Worm (Caenorhabditis elegans) whole organism, L4 larva: ENCODE data around the gene srab-8.

Source experiments
- F10B5.3 ChIP-seq: sonication (generic microtip); optimal IDR thresholded peaks from 2 replicates; lab custom pipeline; 2016; ENCODE audit warnings: mild to moderate bottlenecking, missing genetic modification characterization, missing compliant biosample characterization
- T20F7.1 ChIP-seq: fragments of 200-800 bp; sonication (Bioruptor generic); optimal IDR thresholded peaks from 2 replicates; lab custom pipeline; 2018; ENCODE audit warnings: mild to moderate bottlenecking, missing genetic modification characterization, missing compliant biosample characterization
- Y105C5A.15 ChIP-seq: fragments of 200-800 bp; sonication (Bioruptor generic); IDR thresholded peaks from 2 replicates; pipeline ENCODE4 v1.3.6; 2022; ENCODE audit warnings: missing genetic modification characterization, missing compliant biosample characterization
- aly-2 ChIP-seq: sonication (generic microtip); optimal IDR thresholded peaks from 2 replicates; lab custom pipeline; 2018; ENCODE audit warnings: missing biosample characterization, missing genetic modification characterization
- arid-1 ChIP-seq: fragments of 200-800 bp; sonication (Bioruptor generic); conservative IDR thresholded peaks from 2 replicates; pipeline ENCODE4 v1.3.6; 2022; ENCODE audit warnings: missing genetic modification reagents, missing genetic modification characterization, missing compliant biosample characterization
- attf-4 ChIP-seq: sonication (generic microtip); optimal IDR thresholded peaks from 3 replicates; lab custom pipeline; 2017; ENCODE audit warnings: missing biosample characterization, missing genetic modification characterization
- ceh-44 ChIP-seq: fragments of 200-800 bp; sonication (Bioruptor generic); IDR thresholded peaks from 2 replicates; pipeline ENCODE4 v1.3.6; 2022; ENCODE audit warnings: missing genetic modification reagents, missing genetic modification characterization, missing compliant biosample characterization
- cey-2 ChIP-seq: sonication (generic microtip); optimal IDR thresholded peaks from 3 replicates; lab custom pipeline; 2017; ENCODE audit warnings: missing genetic modification characterization, mild to moderate bottlenecking, missing compliant biosample characterization, antibody characterized with exemption, borderline replicate concordance; ENCODE audit not compliant: insufficient read depth
- daf-19 ChIP-seq: fragments of 200-800 bp; sonication (Bioruptor generic); conservative IDR thresholded peaks from 2 replicates; pipeline ENCODE4 v1.3.6; 2022; ENCODE audit warnings: missing genetic modification characterization, missing compliant biosample characterization
- daf-8 ChIP-seq: fragments of 200-800 bp; sonication (Bioruptor generic); IDR thresholded peaks from 2 replicates; pipeline ENCODE4 v1.3.6; 2022; ENCODE audit warnings: missing genetic modification characterization, missing compliant biosample characterization
- dmd-8 ChIP-seq: fragments of 200-800 bp; sonication (Bioruptor generic); IDR thresholded peaks from 2 replicates; pipeline ENCODE4 v1.3.6; 2022; ENCODE audit warnings: missing genetic modification characterization, missing compliant biosample characterization
- dmd-9 ChIP-seq: fragments of 200-800 bp; sonication (Bioruptor generic); IDR thresholded peaks from 2 replicates; pipeline ENCODE4 v1.3.6; 2022; ENCODE audit warnings: missing genetic modification reagents, missing genetic modification characterization, missing compliant biosample characterization
- fos-1 ChIP-seq: fragments of 150-350 bp; optimal IDR thresholded peaks from 2 replicates; lab custom pipeline; 2014; ENCODE audit warnings: missing biosample characterization, missing genetic modification characterization
- hlh-30 ChIP-seq: sonication (generic microtip); optimal IDR thresholded peaks from 2 replicates; lab custom pipeline; 2017; ENCODE audit warnings: antibody characterized with exemption, mild to moderate bottlenecking, missing genetic modification characterization, missing compliant biosample characterization; ENCODE audit not compliant: insufficient read depth
- hmg-1.1 ChIP-seq: fragments of 200-800 bp; sonication (Bioruptor generic); IDR thresholded peaks from 2 replicates; pipeline ENCODE4 v1.3.6; 2022; ENCODE audit warnings: missing genetic modification reagents, missing genetic modification characterization, missing compliant biosample characterization
- jun-1 ChIP-seq: fragments of 150-350 bp; optimal IDR thresholded peaks from 2 replicates; lab custom pipeline; 2014; ENCODE audit warnings: missing biosample characterization, missing genetic modification reagents, missing genetic modification characterization
- lim-7 ChIP-seq: fragments of 200-800 bp; sonication (Bioruptor generic); IDR thresholded peaks from 2 replicates; pipeline ENCODE4 v1.3.6; 2022; ENCODE audit warnings: missing genetic modification characterization, missing compliant biosample characterization
- lin-1 ChIP-seq: fragments of 200-800 bp; sonication (Bioruptor generic); IDR thresholded peaks from 2 replicates; pipeline ENCODE4 v1.3.6; 2022; ENCODE audit warnings: missing genetic modification reagents, missing genetic modification characterization, missing compliant biosample characterization
- lin-15B ChIP-seq: fragments of 150-350 bp; sonication (generic microtip); optimal IDR thresholded peaks from 3 replicates; lab custom pipeline; 2014; ENCODE audit warnings: missing biosample characterization, missing genetic modification characterization
- lin-29 ChIP-seq: fragments of 200-800 bp; sonication (Bioruptor generic); IDR thresholded peaks from 2 replicates; pipeline ENCODE4 v1.3.6; 2022; ENCODE audit warnings: missing genetic modification reagents, missing genetic modification characterization, missing compliant biosample characterization
- lsy-2 ChIP-seq, 2 experiments: fragments of 150-350 bp in 1 of 2; sonication (generic microtip) in 1 of 2; optimal IDR thresholded peaks; 2 replicates each; lab custom pipeline; 2014 to 2017; ENCODE audit warnings: missing biosample characterization in 2 of 2, missing genetic modification characterization in 2 of 2
- madf-5 ChIP-seq, 2 experiments: fragments of 200-800 bp; sonication (Bioruptor generic); IDR thresholded peaks; 2 replicates each; pipeline ENCODE4 v1.3.6; 2022; ENCODE audit warnings: missing compliant biosample characterization in 2 of 2, missing genetic modification characterization in 2 of 2
- mdt-29 ChIP-seq: fragments of 200-800 bp; sonication (Bioruptor generic); IDR thresholded peaks from 2 replicates; pipeline ENCODE4 v1.3.6; 2022; ENCODE audit warnings: missing genetic modification reagents, missing genetic modification characterization, missing compliant biosample characterization
- mes-2 ChIP-seq: sonication (generic microtip); optimal IDR thresholded peaks from 2 replicates; lab custom pipeline; 2016; ENCODE audit warnings: missing genotype, mild to moderate bottlenecking, missing genetic modification characterization, missing compliant biosample characterization; ENCODE audit not compliant: poor library complexity, severe bottlenecking
- mxl-2 ChIP-seq: fragments of 200-800 bp; sonication (Bioruptor generic); conservative IDR thresholded peaks from 2 replicates; pipeline ENCODE4 v1.3.6; 2022; ENCODE audit warnings: missing genetic modification reagents, missing genetic modification characterization, missing compliant biosample characterization
- mxl-3 ChIP-seq: fragments of 200-800 bp; sonication (Bioruptor generic); optimal IDR thresholded peaks from 2 replicates; lab custom pipeline; 2018; ENCODE audit warnings: mild to moderate bottlenecking, missing genetic modification characterization, missing compliant biosample characterization
- nhr-102 ChIP-seq: sonication (generic microtip); optimal IDR thresholded peaks from 2 replicates; lab custom pipeline; 2016; ENCODE audit warnings: mild to moderate bottlenecking, missing genetic modification characterization, moderate library complexity, missing compliant biosample characterization
- nhr-77 ChIP-seq: fragments of 150-350 bp; optimal IDR thresholded peaks from 2 replicates; lab custom pipeline; 2014; ENCODE audit warnings: missing biosample characterization, missing genetic modification characterization
- php-3 ChIP-seq: fragments of 200-800 bp; sonication (Bioruptor generic); IDR thresholded peaks from 2 replicates; pipeline ENCODE4 v1.3.6; 2022; ENCODE audit warnings: missing genetic modification reagents, missing genetic modification characterization, missing compliant biosample characterization
- pqm-1 ChIP-seq: sonication (generic microtip); optimal IDR thresholded peaks from 2 replicates; lab custom pipeline; 2017; ENCODE audit warnings: missing biosample characterization, missing genetic modification characterization
- set-16 ChIP-seq: fragments of 200-800 bp; sonication (Bioruptor generic); IDR thresholded peaks from 2 replicates; pipeline ENCODE4 v1.3.6; 2022; ENCODE audit warnings: missing genetic modification reagents, missing genetic modification characterization, missing compliant biosample characterization
- snpc-4 ChIP-seq: fragments of 150-350 bp; optimal IDR thresholded peaks from 2 replicates; lab custom pipeline; 2014; ENCODE audit warnings: missing biosample characterization, missing genetic modification characterization
- spr-3 ChIP-seq: fragments of 200-800 bp; sonication (Bioruptor generic); optimal IDR thresholded peaks from 2 replicates; lab custom pipeline; 2018; ENCODE audit warnings: mild to moderate bottlenecking, missing genetic modification characterization, missing compliant biosample characterization
- tra-1 ChIP-seq: fragments of 200-800 bp; sonication (Bioruptor generic); IDR thresholded peaks from 2 replicates; pipeline ENCODE4 v1.3.6; 2022; ENCODE audit warnings: missing genetic modification reagents, missing genetic modification characterization, missing compliant biosample characterization
- unc-130 ChIP-seq: sonication (generic microtip); optimal IDR thresholded peaks from 2 replicates; lab custom pipeline; 2016; ENCODE audit warnings: missing genetic modification reagents, missing genetic modification characterization, missing compliant biosample characterization
- unc-62 ChIP-seq, 3 experiments: fragments of 150-350 bp in 1 of 3; sonication (generic microtip); optimal IDR thresholded peaks in 2 of 3; peaks in 1 of 3; 1 replicate in 1 of 3; 2 replicates in 2 of 3; lab custom pipeline; 2014 to 2017; ENCODE audit warnings: missing biosample characterization in 3 of 3, missing genetic modification characterization in 3 of 3, missing genetic modification reagents in 3 of 3, missing genotype in 1 of 3
- vab-7 ChIP-seq: fragments of 200-800 bp; sonication (Bioruptor generic); IDR thresholded peaks from 2 replicates; pipeline ENCODE4 v1.3.6; 2022; ENCODE audit warnings: missing genetic modification reagents, missing genetic modification characterization, missing compliant biosample characterization
- zfp-2 ChIP-seq: sonication (generic microtip); optimal IDR thresholded peaks from 2 replicates; lab custom pipeline; 2016; ENCODE audit warnings: mild to moderate bottlenecking, missing genetic modification characterization, missing compliant biosample characterization
- ztf-11 ChIP-seq: fragments of 150-350 bp; optimal IDR thresholded peaks from 2 replicates; lab custom pipeline; 2014; ENCODE audit warnings: missing biosample characterization, missing genetic modification characterization
- ztf-7 ChIP-seq: fragments of 150-350 bp; optimal IDR thresholded peaks from 2 replicates; lab custom pipeline; 2014; ENCODE audit warnings: missing biosample characterization, missing genetic modification characterization

srab-8 gene

DNA sequence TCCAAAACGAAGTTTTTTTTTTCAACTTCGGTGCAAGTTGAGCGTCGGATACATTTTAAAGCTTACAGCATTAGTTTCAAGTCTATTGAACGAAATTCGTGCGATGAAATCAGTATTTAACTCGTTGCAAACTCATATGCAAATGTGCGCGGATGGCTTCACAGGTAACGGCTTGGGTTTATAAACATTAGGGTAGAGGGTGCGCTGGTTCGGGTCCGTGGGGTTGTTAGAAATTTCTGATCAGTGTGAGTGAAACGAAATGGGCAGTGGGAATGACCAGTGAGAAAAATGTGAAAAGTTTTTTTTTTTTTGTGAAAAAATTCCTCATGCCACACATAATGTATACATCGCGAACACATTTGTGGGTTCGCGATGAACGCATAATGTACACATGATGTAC is 13.1 kb upstream of the srab-8 start (continued):
- TF ChIP-seq madf-5 (GFP tag; IDR thresholded peaks at IDR 0.05; lab: Robert Waterston, UW): peak in 1 of 2 experiments; percentile 31; a peak in 1 of 4 replicates
- 0 out of 2 replicates have a peak, but pooled peaks have one; percentile 42 for TF ChIP-seq lin-1 (GFP tag; lab: Robert Waterston, UW)
- TF ChIP-seq vab-7 (GFP tag; lab: Robert Waterston, UW): peak; percentile 63
- TF ChIP-seq lim-7 (GFP tag; lab: Robert Waterston, UW): peak; percentile 62; the same call in 1 of the 2 replicates
- no peak for TF ChIP-seq attf-4
- TF ChIP-seq mes-2 (tag; lab: Kevin White, UChicago): no peak
- TF ChIP-seq php-3 (GFP tag; lab: Robert Waterston, UW): no peak
- TF ChIP-seq dmd-9 (GFP tag; lab: Robert Waterston, UW): 0 out of 2 replicates have a peak, but pooled peaks have one; percentile 23
- TF ChIP-seq spr-3 (GFP tag; lab: Kevin White, UChicago): no peak
- TF ChIP-seq arid-1 (GFP tag; lab: Robert Waterston, UW): peak; percentile 51; the same call in 1 of the 2 replicates
- no peak for TF ChIP-seq lsy-2 (tag; optimal IDR thresholded peaks at IDR 0.05; lab: Kevin White, UChicago)
- TF ChIP-seq ceh-44 (GFP tag; lab: Robert Waterston, UW): 0 out of 2 replicates have a peak, but pooled peaks have one; percentile 16
- no peak for TF ChIP-seq F10B5.3 (tag; lab: Kevin White, UChicago)
- no peak for TF ChIP-seq snpc-4 (tag; lab: Kevin White, UChicago)
- TF ChIP-seq dmd-8: peak; percentile 82
- no peak for TF ChIP-seq lin-29
- peak in 1 of 2 experiments; percentile 44 for TF ChIP-seq unc-62 (GFP tag; optimal IDR thresholded peaks at IDR 0.05 in 1 of 2; lab: Kevin White, UChicago)
- no peak for TF ChIP-seq unc-62 (tag; optimal IDR thresholded peaks at IDR 0.05; lab: Kevin White, UChicago)
- peak; percentile 28 for TF ChIP-seq unc-130
- no peak for TF ChIP-seq hlh-30 (tag; lab: Kevin White, UChicago)
- TF ChIP-seq pqm-1: no peak
- no peak for TF ChIP-seq daf-19 (GFP tag; lab: Robert Waterston, UW)

DNA sequence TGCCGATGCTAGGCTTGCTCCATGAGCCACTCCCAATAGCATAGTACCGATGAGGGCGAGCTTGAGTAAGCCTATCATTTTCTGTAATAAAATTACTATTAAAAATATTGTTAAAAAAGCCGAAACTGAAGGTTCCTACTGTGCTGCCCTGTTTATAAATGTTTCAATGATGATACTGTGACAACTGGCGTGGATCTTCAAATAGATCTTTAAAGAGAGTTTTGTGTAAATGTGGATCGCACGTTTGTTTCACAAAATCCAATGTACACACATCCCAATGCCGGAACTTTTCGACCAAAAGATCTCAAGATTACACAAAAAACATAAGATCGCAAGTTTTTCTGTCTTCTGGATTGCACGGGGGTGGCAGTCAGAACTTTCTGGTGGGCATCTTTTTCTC is 10.8 kb upstream of the srab-8 start, which contains the start of gene C36C5.14:
C36C5.14 (minus strand) TSS at position 101 of the 400 bp plus-strand sequence.
- no peak for TF ChIP-seq lin-15B (tag; lab: Kevin White, UChicago)

DNA sequence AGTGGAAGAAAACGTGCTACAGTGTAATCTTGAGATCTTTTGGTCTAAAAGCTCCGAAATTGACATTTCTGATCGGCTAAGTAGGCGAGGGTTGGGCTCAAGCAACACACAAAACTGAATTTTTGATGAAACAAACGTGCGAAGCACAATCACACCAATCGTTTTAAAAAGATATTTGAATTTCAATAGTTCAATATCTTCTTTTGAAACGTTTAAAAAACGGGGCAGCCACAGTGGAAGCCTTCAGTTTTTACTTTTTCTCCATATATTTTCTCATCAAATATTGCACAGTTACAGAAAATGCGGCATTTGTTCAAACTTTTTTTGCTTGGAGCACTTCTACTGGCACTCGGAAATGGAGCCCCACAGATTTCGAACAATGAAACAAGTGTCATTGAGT is 10.0 kb upstream of the srab-8 start, which contains the start of gene C36C5.4:
C36C5.4 (plus strand) TSS at position 301 of the 400 bp plus-strand sequence.
- TF ChIP-seq mxl-2: no peak
- TF ChIP-seq F10B5.3 (tag; lab: Kevin White, UChicago): no peak
- no peak for TF ChIP-seq mdt-29 (GFP tag; lab: Robert Waterston, UW)
- no peak for TF ChIP-seq arid-1 (GFP tag; lab: Robert Waterston, UW)
- TF ChIP-seq tra-1: no peak
- no peak for TF ChIP-seq hmg-1.1
- no peak for TF ChIP-seq zfp-2 (tag; lab: Kevin White, UChicago)
- TF ChIP-seq mxl-3: no peak
- TF ChIP-seq unc-130: no peak
- no peak for TF ChIP-seq T20F7.1 (GFP tag; lab: Kevin White, UChicago)
- TF ChIP-seq aly-2 (tag; lab: Kevin White, UChicago): no peak

DNA sequence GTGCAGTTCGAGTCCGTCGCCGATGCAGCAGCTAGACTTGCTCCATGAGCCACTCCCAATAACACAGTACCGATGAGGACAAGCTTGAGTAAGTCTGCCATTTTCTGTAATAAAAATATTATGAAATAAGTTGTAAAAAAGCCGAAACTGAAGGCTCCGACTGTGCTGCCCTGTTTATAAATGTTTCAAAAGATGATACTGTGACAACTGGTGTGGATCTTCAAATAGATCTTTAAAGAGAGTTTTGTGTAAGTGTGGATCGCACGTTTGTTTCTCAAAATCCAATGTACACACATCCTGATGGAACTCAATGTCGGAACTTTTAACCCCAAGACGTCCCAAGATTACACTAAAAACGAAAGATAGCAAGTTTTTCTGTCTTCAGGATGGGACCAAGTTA is 7.6 kb upstream of the srab-8 start, which contains the start of gene C36C5.15:
C36C5.15 (minus strand) TSS at position 101 of the 400 bp plus-strand sequence.
- no peak for TF ChIP-seq set-16 (GFP tag; lab: Robert Waterston, UW)
- TF ChIP-seq F10B5.3 (tag; lab: Kevin White, UChicago): no peak
- no peak for TF ChIP-seq ztf-7 (tag; lab: Kevin White, UChicago)

DNA sequence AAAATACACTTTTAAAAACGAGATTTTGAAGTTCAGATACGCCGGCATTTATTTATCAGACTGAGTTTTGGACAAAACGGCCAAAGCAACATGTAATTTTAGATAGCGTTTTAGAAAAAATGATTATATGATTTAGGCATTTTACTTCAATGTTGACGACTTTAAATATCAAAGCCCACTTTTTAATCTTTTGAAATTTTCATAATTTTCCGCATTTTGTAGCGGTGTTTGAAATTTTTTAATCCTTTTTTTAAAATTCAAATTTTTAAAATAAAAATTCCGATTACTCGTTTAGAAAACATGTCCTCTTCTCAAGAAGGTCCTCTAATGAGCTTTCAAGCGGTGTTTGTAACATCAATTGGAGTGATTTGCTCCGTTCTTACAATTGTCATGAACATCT is 6.4 kb upstream of the srab-8 start, which contains the start of gene srbc-6:
srbc-6 (plus strand) TSS at position 301 of the 400 bp plus-strand sequence.
- TF ChIP-seq jun-1 (tag; lab: Kevin White, UChicago): no peak
- no peak for TF ChIP-seq fos-1 (tag; lab: Kevin White, UChicago)
- no peak for TF ChIP-seq nhr-102 (tag; lab: Kevin White, UChicago)
- no peak for TF ChIP-seq cey-2 (tag; lab: Kevin White, UChicago)
- no peak for TF ChIP-seq daf-8 (GFP tag; lab: Robert Waterston, UW)
- TF ChIP-seq madf-5 (GFP tag; IDR thresholded peaks at IDR 0.05; lab: Robert Waterston, UW): no peak
- TF ChIP-seq lin-15B (tag; lab: Kevin White, UChicago): no peak
- no peak for TF ChIP-seq ztf-11 (tag; lab: Kevin White, UChicago)
- TF ChIP-seq mxl-2: no peak
- no peak for TF ChIP-seq nhr-77 (tag; lab: Kevin White, UChicago)
- TF ChIP-seq mdt-29 (GFP tag; lab: Robert Waterston, UW): no peak
- TF ChIP-seq Y105C5A.15 (GFP tag; lab: Robert Waterston, UW): no peak
- no peak for TF ChIP-seq unc-62 (GFP tag; optimal IDR thresholded peaks at IDR 0.05 in 1 of 2; lab: Kevin White, UChicago)
- no peak for TF ChIP-seq unc-62 (tag; optimal IDR thresholded peaks at IDR 0.05; lab: Kevin White, UChicago)
